Fruit fly (Drosophila melanogaster) whole organism, embryonic: ENCODE data around the gene CG15767.

ENCODE experiments used
- Awh ChIP-seq: fragments of 200-800 bp; sonication (Bioruptor generic); IDR thresholded peaks from 2 replicates; pipeline ENCODE4, ENCODE4 v1.3.6; 2022; ENCODE audit warnings: missing biosample characterization, missing genetic modification characterization
- CG1024 ChIP-seq: fragments of 200-800 bp; sonication (Bioruptor generic); IDR thresholded peaks from 2 replicates; pipeline ENCODE4 v1.3.6; 2022; ENCODE audit warnings: missing biosample characterization, missing genetic modification characterization
- CG10321 ChIP-seq: fragments of 200-800 bp; sonication (Bioruptor generic); IDR thresholded peaks from 2 replicates; pipeline ENCODE4 v1.3.6; 2022; ENCODE audit warnings: missing biosample characterization, missing genetic modification characterization
- CG11247 ChIP-seq: fragments of 200-800 bp; sonication (Bioruptor generic); IDR thresholded peaks from 2 replicates; pipeline ENCODE4 v1.3.6; 2022; ENCODE audit warnings: missing biosample characterization, missing genetic modification characterization
- CG11398 ChIP-seq: fragments of 200-800 bp; sonication (Bioruptor generic); optimal IDR thresholded peaks from 2 replicates; lab custom pipeline; 2016; ENCODE audit warnings: missing biosample characterization, missing genetic modification characterization
- CG11560 ChIP-seq: fragments of 200-800 bp; sonication (Bioruptor generic); IDR thresholded peaks from 3 replicates; pipeline ENCODE4 v1.3.6; 2022; ENCODE audit warnings: missing biosample characterization, missing genetic modification characterization
- CG12659 ChIP-seq: fragments of 200-800 bp; sonication (Bioruptor generic); optimal IDR thresholded peaks from 3 replicates; lab custom pipeline; 2017; ENCODE audit warnings: mild to moderate bottlenecking, missing biosample characterization, missing genetic modification reagents, missing genetic modification characterization
- CG14441 ChIP-seq: fragments of 200-800 bp; sonication (Bioruptor generic); IDR thresholded peaks from 2 replicates; pipeline ENCODE4 v1.3.6; 2022; ENCODE audit warnings: missing biosample characterization, missing genetic modification characterization
- CG17802 ChIP-seq: fragments of 200-800 bp; sonication (Bioruptor generic); optimal IDR thresholded peaks from 2 replicates; lab custom pipeline; 2018; ENCODE audit warnings: missing biosample characterization, mild to moderate bottlenecking, missing genetic modification characterization, moderate library complexity
- CG17912 ChIP-seq: fragments of 200-800 bp; sonication (Bioruptor generic); optimal IDR thresholded peaks from 2 replicates; lab custom pipeline; 2018; ENCODE audit warnings: missing biosample characterization, mild to moderate bottlenecking, missing genetic modification characterization
- CG18476 ChIP-seq: fragments of 200-800 bp; sonication (Bioruptor generic); optimal IDR thresholded peaks from 2 replicates; lab custom pipeline; 2016; ENCODE audit warnings: missing biosample characterization, mild to moderate bottlenecking, missing genetic modification characterization
- CG2129 ChIP-seq: fragments of 200-800 bp; sonication (Bioruptor generic); IDR thresholded peaks from 2 replicates; pipeline ENCODE4 v1.3.6; 2022; ENCODE audit warnings: missing biosample characterization, missing genetic modification characterization; ENCODE audit not compliant: partially characterized antibody
- CG2712 ChIP-seq: fragments of 200-800 bp; optimal IDR thresholded peaks from 3 replicates; lab custom pipeline; 2019; ENCODE audit warnings: missing biosample characterization, mild to moderate bottlenecking, missing genetic modification characterization, moderate library complexity
- CG2875 ChIP-seq: fragments of 200-800 bp; sonication (Bioruptor generic); optimal IDR thresholded peaks from 2 replicates; lab custom pipeline; 2017; ENCODE audit warnings: missing biosample characterization, mild to moderate bottlenecking, missing genetic modification characterization, missing genetic modification reagents
- CG3163 ChIP-seq: fragments of 200-800 bp; sonication (Bioruptor generic); optimal IDR thresholded peaks from 3 replicates; lab custom pipeline; 2016; ENCODE audit warnings: missing biosample characterization, missing genetic modification characterization
- CG4328 ChIP-seq: fragments of 200-800 bp; sonication (Bioruptor generic); optimal IDR thresholded peaks from 3 replicates; lab custom pipeline; 2017; ENCODE audit warnings: missing biosample characterization, missing genetic modification reagents, missing genetic modification characterization
- CG4360 ChIP-seq: fragments of 200-800 bp; sonication (Bioruptor generic); IDR thresholded peaks from 2 replicates; pipeline ENCODE4 v1.3.6; 2022; ENCODE audit warnings: missing biosample characterization, missing genetic modification characterization
- CG6654 ChIP-seq: fragments of 200-800 bp; sonication (Bioruptor generic); optimal IDR thresholded peaks from 2 replicates; lab custom pipeline; 2017; ENCODE audit warnings: missing biosample characterization, mild to moderate bottlenecking, missing genetic modification characterization
- CG6854 ChIP-seq: fragments of 200-800 bp; sonication (Bioruptor generic); optimal IDR thresholded peaks from 3 replicates; lab custom pipeline; 2017; ENCODE audit warnings: missing biosample characterization, mild to moderate bottlenecking, missing genetic modification characterization
- CG9727 ChIP-seq: fragments of 200-800 bp; sonication (Bioruptor generic); optimal IDR thresholded peaks from 3 replicates; lab custom pipeline; 2017; ENCODE audit warnings: missing biosample characterization, mild to moderate bottlenecking, missing genetic modification characterization
- CG9876 ChIP-seq: fragments of 200-800 bp; sonication (Bioruptor generic); optimal IDR thresholded peaks from 2 replicates; lab custom pipeline; 2016; ENCODE audit warnings: missing biosample characterization, missing genetic modification characterization
- Camta ChIP-seq: fragments of 200-800 bp; sonication (Bioruptor generic); optimal IDR thresholded peaks from 2 replicates; lab custom pipeline; 2016; ENCODE audit warnings: missing biosample characterization, missing genetic modification characterization
- Eip74EF ChIP-seq, 2 experiments: fragments of 200-800 bp in 1 of 2; fragments of >200 bp in 1 of 2; sonication (Bioruptor generic) in 1 of 2; optimal IDR thresholded peaks; 2 replicates each; lab custom pipeline; 2017 to 2019; ENCODE audit warnings: missing biosample characterization in 2 of 2, missing genetic modification characterization in 2 of 2, mild to moderate bottlenecking in 1 of 2, moderate library complexity in 1 of 2
- Ets65A ChIP-seq: fragments of 200-800 bp; sonication (Bioruptor generic); peaks from one replicate; lab custom pipeline; 2016; ENCODE audit warnings: missing biosample characterization, missing genetic modification characterization
- Jarid2 ChIP-seq: fragments of 200-800 bp; sonication (Bioruptor generic); optimal IDR thresholded peaks from 3 replicates; lab custom pipeline; 2017; ENCODE audit warnings: mild to moderate bottlenecking, missing biosample characterization, missing genetic modification reagents, missing genetic modification characterization
- Kr ChIP-seq: fragments of 200-800 bp; sonication (Bioruptor generic); optimal IDR thresholded peaks from 2 replicates; lab custom pipeline; 2017; ENCODE audit warnings: missing biosample characterization, mild to moderate bottlenecking, missing genetic modification characterization
- MESR4 ChIP-seq: fragments of 200-800 bp; sonication (Bioruptor generic); optimal IDR thresholded peaks from 2 replicates; lab custom pipeline; 2018; ENCODE audit warnings: missing biosample characterization, mild to moderate bottlenecking, missing genetic modification characterization, moderate library complexity
- Neu2 ChIP-seq: fragments of 200-800 bp; sonication (Bioruptor generic); optimal IDR thresholded peaks from 3 replicates; lab custom pipeline; 2016; ENCODE audit warnings: missing biosample characterization, missing genetic modification characterization, borderline replicate concordance
- PHDP ChIP-seq: fragments of 200-800 bp; sonication (Bioruptor generic); optimal IDR thresholded peaks from 3 replicates; lab custom pipeline; 2018; ENCODE audit warnings: missing biosample characterization, mild to moderate bottlenecking, missing genetic modification characterization, moderate library complexity
- Rfx ChIP-seq: fragments of 200-800 bp; sonication (Bioruptor generic); IDR thresholded peaks from 2 replicates; pipeline ENCODE4 v1.3.6; 2022; ENCODE audit warnings: missing biosample characterization, missing genetic modification characterization
- bigmax ChIP-seq: fragments of 200-800 bp; sonication (Bioruptor generic); optimal IDR thresholded peaks from 2 replicates; lab custom pipeline; 2018; ENCODE audit warnings: missing biosample characterization, mild to moderate bottlenecking, missing genetic modification characterization
- bsh ChIP-seq, 2 experiments: fragments of 200-800 bp; sonication (Bioruptor generic); optimal IDR thresholded peaks; 2 replicates each; lab custom pipeline; 2017 to 2018; ENCODE audit warnings: mild to moderate bottlenecking in 2 of 2, missing biosample characterization in 2 of 2, missing genetic modification characterization in 2 of 2, moderate library complexity in 1 of 2
- cg ChIP-seq: fragments of 200-800 bp; sonication (Bioruptor generic); optimal IDR thresholded peaks from 3 replicates; lab custom pipeline; 2019; ENCODE audit warnings: missing biosample characterization, mild to moderate bottlenecking, missing genetic modification characterization, moderate library complexity
- croc ChIP-seq: fragments of 200-800 bp; sonication (Bioruptor generic); conservative IDR thresholded peaks from 3 replicates; pipeline ENCODE4 v1.3.6; 2022; ENCODE audit warnings: missing biosample characterization, missing genetic modification characterization
- pb ChIP-seq: fragments of 200-800 bp; sonication (Bioruptor generic); optimal IDR thresholded peaks from 3 replicates; lab custom pipeline; 2016; ENCODE audit warnings: missing biosample characterization, missing genetic modification characterization
- pfk ChIP-seq: fragments of 200-800 bp; sonication (Bioruptor generic); optimal IDR thresholded peaks from 2 replicates; lab custom pipeline; 2018; ENCODE audit warnings: missing biosample characterization, mild to moderate bottlenecking, missing genetic modification characterization, moderate library complexity
- pnt ChIP-seq: fragments of 200-800 bp; sonication (Bioruptor generic); optimal IDR thresholded peaks from 3 replicates; lab custom pipeline; 2016; ENCODE audit warnings: missing biosample characterization, missing genetic modification characterization
- rib ChIP-seq: fragments of 200-800 bp; sonication (Bioruptor generic); IDR thresholded peaks from 2 replicates; pipeline ENCODE4 v1.3.6; 2022; ENCODE audit warnings: missing biosample characterization, missing genetic modification characterization
- sc ChIP-seq, 3 experiments: fragments of >200 bp in 2 of 3; fragments of 200-800 bp in 1 of 3; sonication (Bioruptor generic) in 1 of 3; optimal IDR thresholded peaks; 2 replicates in 2 of 3; 3 replicates in 1 of 3; lab custom pipeline; 2017; ENCODE audit warnings: mild to moderate bottlenecking in 1 of 3, missing biosample characterization in 1 of 3, missing genetic modification characterization in 1 of 3, missing genetic modification reagents in 1 of 3
- scrt ChIP-seq: fragments of 200-800 bp; sonication (Bioruptor generic); optimal IDR thresholded peaks from 2 replicates; lab custom pipeline; 2018; ENCODE audit warnings: missing biosample characterization, mild to moderate bottlenecking, missing genetic modification characterization, moderate library complexity
- sim ChIP-seq: fragments of 200-800 bp; sonication (Bioruptor generic); IDR thresholded peaks from 2 replicates; pipeline ENCODE4 v1.3.6; 2022; ENCODE audit warnings: missing biosample characterization, missing genetic modification characterization
- sr ChIP-seq: fragments of 200-800 bp; sonication (Bioruptor generic); IDR thresholded peaks from 3 replicates; pipeline ENCODE4 v1.3.6; 2022; ENCODE audit warnings: missing biosample characterization, missing genetic modification characterization
- stc ChIP-seq: fragments of 200-800 bp; sonication (Bioruptor generic); IDR thresholded peaks from 2 replicates; pipeline ENCODE4 v1.3.6; 2022; ENCODE audit warnings: missing biosample characterization, missing genetic modification characterization
- tgo ChIP-seq: fragments of 200-800 bp; sonication (Bioruptor generic); IDR thresholded peaks from 3 replicates; pipeline ENCODE4 v1.3.6; 2022; ENCODE audit warnings: missing biosample characterization, missing genetic modification characterization

CG15767 gene

dm6 chrX:5744992-5745732, 44.1 kb upstream of the CG15767 start (continued):
- TF ChIP-seq CG6854 (no peak), tgo (GFP tag; lab: Robert Waterston, UW) (0 out of 3 replicates have a peak, but pooled peaks have one; percentile 18), CG2129 (GFP tag; lab: Robert Waterston, UW) (no peak), bsh (GFP tag; optimal IDR thresholded peaks at IDR 0.05; lab: Kevin White, UChicago) (no peak), CG6654 (GFP tag; lab: Kevin White, UChicago) (no peak), CG11398 (GFP tag; lab: Kevin White, UChicago) (no peak), Rfx (GFP tag; lab: Robert Waterston, UW) (peak; percentile 58), CG4360 (GFP tag; lab: Robert Waterston, UW) (no peak), CG18476 (GFP tag; lab: Kevin White, UChicago) (peak; percentile 31), CG12659 (GFP tag; lab: Kevin White, UChicago) (no peak), Camta (no peak), scrt (GFP tag; lab: Kevin White, UChicago) (no peak), sr (GFP tag; lab: Robert Waterston, UW) (no peak; the same call in 2 of the 3 replicates), CG9727 (GFP tag; lab: Kevin White, UChicago) (peak; percentile 33)

- peak; percentile 82 for TF ChIP-seq PHDP
- TF ChIP-seq CG11560 (tag; lab: Robert Waterston, UW): peak; percentile 46; the same call in 1 of the 3 replicates
- peak; percentile 51; the same call in 2 of the 3 replicates for TF ChIP-seq croc (GFP tag; lab: Robert Waterston, UW)
- no peak for TF ChIP-seq CG9876 (GFP tag; lab: Kevin White, UChicago)
- TF ChIP-seq CG2875 (GFP tag; lab: Kevin White, UChicago): peak; percentile 28
- TF ChIP-seq CG1024 (GFP tag; lab: Robert Waterston, UW): peak; percentile 54
- peak; percentile 39 for TF ChIP-seq Camta
- peak in 1 of 2 experiments; percentile 53 for TF ChIP-seq Eip74EF (GFP tag; optimal IDR thresholded peaks at IDR 0.05; lab: Kevin White, UChicago)
- TF ChIP-seq bigmax: no peak
- TF ChIP-seq sim (GFP tag; lab: Robert Waterston, UW): 0 out of 2 replicates have a peak, but pooled peaks have one; percentile 22
- peak; percentile 56; the same call in 1 of the 2 replicates for TF ChIP-seq CG10321 (GFP tag; lab: Robert Waterston, UW)
- no peak for TF ChIP-seq sc (optimal IDR thresholded peaks at IDR 0.05; lab: Kevin White, UChicago)
- TF ChIP-seq sc (GFP tag; optimal IDR thresholded peaks at IDR 0.05; lab: Kevin White, UChicago): peak; percentile 18
- TF ChIP-seq CG17912: peak; percentile 26
- no peak for TF ChIP-seq Neu2 (GFP tag; lab: Kevin White, UChicago)
- TF ChIP-seq Jarid2: peak; percentile 55
- TF ChIP-seq CG2712 (tag; lab: Kevin White, UChicago): peak; percentile 54
- peak; percentile 60 for TF ChIP-seq CG17802
- TF ChIP-seq Awh (GFP tag; lab: Robert Waterston, UW): no peak; the same call in 1 of the 2 replicates
- peak; percentile 80 for TF ChIP-seq CG14441 (GFP tag; lab: Robert Waterston, UW)
- peak; percentile 7 for TF ChIP-seq pfk
- TF ChIP-seq CG4328 (GFP tag; lab: Kevin White, UChicago): peak; percentile 75
- peak; percentile 12 for TF ChIP-seq CG6654 (GFP tag; lab: Kevin White, UChicago)
- TF ChIP-seq Ets65A: peak; percentile 90
- no peak for TF ChIP-seq pb
- peak; percentile 55 for TF ChIP-seq MESR4 (GFP tag; lab: Kevin White, UChicago)
- TF ChIP-seq pnt (GFP tag; lab: Kevin White, UChicago): peak; percentile 58
- TF ChIP-seq CG3163 (GFP tag; lab: Kevin White, UChicago): no peak
- peak; percentile 72 for TF ChIP-seq CG11247
- peak; percentile 71 for TF ChIP-seq stc (GFP tag; lab: Robert Waterston, UW)
- no peak for TF ChIP-seq Kr (GFP tag; lab: Kevin White, UChicago)
- no peak for TF ChIP-seq rib (GFP tag; lab: Robert Waterston, UW)
- peak; percentile 83 for TF ChIP-seq cg (GFP tag; lab: Kevin White, UChicago)
Measured at dm6 chrX:5745840-5746815, 43.2 kb upstream of the CG15767 start.
